Fruit fly (Drosophila melanogaster): ENCODE results near the gene stx.

dm6 chrX:10771856-10772592 is 27.3 kb upstream of the stx start, which contains the start of gene CG15211:
- TF ChIP-seq CG10348 (GFP tag; IDR thresholded peaks at IDR 0.05) (no peak), gl (tag; optimal IDR thresholded peaks at IDR 0.05) (peak; percentile 73), CG4496 (GFP tag; IDR thresholded peaks at IDR 0.05) (peak; percentile 83), Snoo (tag; optimal IDR thresholded peaks at IDR 0.05) (peak; percentile 61), CG9948 (tag; optimal IDR thresholded peaks at IDR 0.05) (peak; percentile 88), Ets98B (GFP tag; IDR thresholded peaks at IDR 0.05) (peak; percentile 60), CG12605 (GFP tag; IDR thresholded peaks at IDR 0.05) (peak; percentile 43), CG32121 (GFP tag; IDR thresholded peaks at IDR 0.05) (peak; percentile 81)

Measured in whole organism, pupa.